Fruit fly (Drosophila melanogaster): Measurements from ENCODE around the gene CG5746.

DNA sequence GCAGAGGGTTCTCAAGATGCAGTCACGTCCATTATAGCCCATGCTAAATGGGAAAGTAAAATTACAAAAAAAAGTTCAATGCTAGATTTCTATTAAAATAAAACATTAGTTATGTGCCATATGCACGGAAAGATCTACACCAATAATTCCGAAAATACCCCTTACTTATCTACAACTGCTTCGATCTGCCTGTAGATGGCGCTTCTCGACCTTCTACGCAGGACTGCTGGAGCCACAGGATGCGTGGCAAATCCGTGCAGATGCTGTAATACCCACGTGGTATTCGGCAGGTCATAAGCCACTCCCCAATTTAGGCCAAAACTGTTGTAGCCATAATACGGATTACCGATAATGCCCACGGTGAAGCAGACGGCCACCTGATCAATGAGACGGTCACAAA is 37.8 kb upstream of the CG5746 start:
- no peak for TF ChIP-seq tai (GFP tag; optimal IDR thresholded peaks at IDR 0.05)
- TF ChIP-seq CG32264 (GFP tag; optimal IDR thresholded peaks at IDR 0.05), result no peak
- no peak for TF ChIP-seq OdsH (GFP tag; optimal IDR thresholded peaks at IDR 0.05)
- no peak for TF ChIP-seq h (GFP tag; optimal IDR thresholded peaks at IDR 0.05)
- TF ChIP-seq br (GFP tag; optimal IDR thresholded peaks at IDR 0.05), result no peak
- TF ChIP-seq Dfd (GFP tag; optimal IDR thresholded peaks at IDR 0.05), result no peak
- no peak for TF ChIP-seq psq (GFP tag; optimal IDR thresholded peaks at IDR 0.05)
- no peak for TF ChIP-seq N (GFP tag; optimal IDR thresholded peaks at IDR 0.05)
- TF ChIP-seq dmrt93B (GFP tag; optimal IDR thresholded peaks at IDR 0.05), result no peak
- TF ChIP-seq foxo (GFP tag; optimal IDR thresholded peaks at IDR 0.05), result no peak
- TF ChIP-seq dsf (GFP tag; optimal IDR thresholded peaks at IDR 0.05; ENCODE audit: borderline replicate concordance), result no peak

Measured in whole organism, wandering third instar larva.